Worm (Caenorhabditis elegans) whole organism, midembryonic: ENCODE data around the gene rpl-37.
A peak's percentile ranks its signal among the peaks of the same experiment; 100 is the strongest.

ENCODE experiments used
- T22C8.4 ChIP-seq: fragments of 200-800 bp; sonication (Bioruptor generic); IDR thresholded peaks from 2 replicates; pipeline ENCODE4 v1.3.6; 2022; ENCODE audit warnings: missing genetic modification characterization, missing compliant biosample characterization
- cog-1 ChIP-seq: sonication (generic microtip); optimal IDR thresholded peaks from 2 replicates; lab custom pipeline; 2016; ENCODE audit warnings: missing genetic modification characterization, missing compliant biosample characterization
- flt-1 ChIP-seq: fragments of 200-800 bp; sonication (Bioruptor generic); IDR thresholded peaks from 2 replicates; pipeline ENCODE4 v1.3.6; 2022; ENCODE audit warnings: missing genetic modification characterization, missing compliant biosample characterization
- klf-2 ChIP-seq: fragments of 200-800 bp; sonication (Bioruptor generic); conservative IDR thresholded peaks from 2 replicates; pipeline ENCODE4 v1.3.6; 2022; ENCODE audit warnings: missing genetic modification reagents, missing genetic modification characterization, missing compliant biosample characterization
- med-1 ChIP-seq: sonication (generic microtip); optimal IDR thresholded peaks from 2 replicates; lab custom pipeline; 2017; ENCODE audit warnings: missing genetic modification characterization, mild to moderate bottlenecking, missing compliant biosample characterization, antibody characterized with exemption, missing genetic modification reagents; ENCODE audit not compliant: insufficient read depth
- ref-1 ChIP-seq: fragments of 200-800 bp; sonication (Bioruptor generic); conservative IDR thresholded peaks from 2 replicates; pipeline ENCODE4 v1.3.6; 2022; ENCODE audit warnings: missing genetic modification reagents, missing genetic modification characterization, missing compliant biosample characterization
- tab-1 ChIP-seq: fragments of 200-800 bp; sonication (Bioruptor generic); IDR thresholded peaks from 2 replicates; pipeline ENCODE4 v1.3.6; 2022; ENCODE audit warnings: missing genetic modification characterization, missing compliant biosample characterization
- ztf-23 ChIP-seq: fragments of 200-800 bp; sonication (Bioruptor generic); IDR thresholded peaks from 2 replicates; pipeline ENCODE4 v1.3.6; 2022; ENCODE audit warnings: missing genetic modification reagents, missing genetic modification characterization, missing compliant biosample characterization
- ztf-29 ChIP-seq: fragments of 200-800 bp; sonication (Bioruptor generic); IDR thresholded peaks from 2 replicates; pipeline ENCODE4 v1.3.6; 2022; ENCODE audit warnings: missing genetic modification reagents, missing genetic modification characterization, missing compliant biosample characterization

rpl-37 gene

DNA sequence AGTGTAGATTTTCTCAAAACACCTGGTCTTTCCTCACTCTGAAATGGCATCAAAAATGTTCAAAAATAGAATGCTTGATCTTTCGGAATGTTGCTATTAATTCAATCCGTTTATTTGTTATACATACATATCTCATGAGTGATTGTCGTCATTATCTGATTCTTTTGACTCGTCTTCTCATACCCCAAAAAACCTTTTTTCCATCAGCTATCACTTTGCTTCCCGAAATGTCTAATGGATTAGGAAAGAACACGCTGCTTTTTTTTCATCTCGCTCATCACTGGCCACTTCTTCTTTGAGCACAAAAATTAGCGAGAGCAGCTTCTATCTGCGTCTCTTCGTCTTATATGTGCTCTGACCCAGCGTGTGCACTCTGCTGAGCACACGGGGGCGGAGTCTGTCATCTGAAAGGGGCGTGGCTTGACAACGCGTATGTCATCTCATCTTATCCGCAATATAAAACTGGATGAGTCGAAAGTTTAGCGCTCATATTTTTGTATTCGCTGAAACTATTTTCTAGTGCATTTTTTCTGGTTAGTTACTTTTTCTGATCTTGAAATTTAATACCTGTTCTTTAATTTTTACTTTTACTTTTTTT is 36.4 kb downstream of the rpl-37 start:
- no peak for TF ChIP-seq klf-2 (GFP tag; lab: Robert Waterston, UW)
- TF ChIP-seq cog-1 (tag; lab: Kevin White, UChicago) = no peak
- no peak for TF ChIP-seq flt-1
- TF ChIP-seq ztf-23 (GFP tag; lab: Robert Waterston, UW) = no peak
- no peak for TF ChIP-seq T22C8.4 (GFP tag; lab: Robert Waterston, UW)
- no peak for TF ChIP-seq ref-1
- no peak for TF ChIP-seq tab-1
- TF ChIP-seq ztf-29 (GFP tag; lab: Robert Waterston, UW) = no peak
- no peak for TF ChIP-seq med-1 (GFP tag; lab: Kevin White, UChicago)

ce11 chrIII:3566785-3567184 is 38.3 kb downstream of the rpl-37 start:
- TF ChIP-seq ztf-29 (GFP tag; lab: Robert Waterston, UW) = no peak
- 0 out of 2 replicates have a peak, but pooled peaks have one; percentile 35 for TF ChIP-seq flt-1

- TF ChIP-seq ztf-23 (GFP tag; lab: Robert Waterston, UW) (no peak), klf-2 (GFP tag; lab: Robert Waterston, UW) (no peak), cog-1 (tag; lab: Kevin White, UChicago) (no peak), tab-1 (no peak), med-1 (GFP tag; lab: Kevin White, UChicago) (no peak), flt-1 (no peak), ztf-29 (GFP tag; lab: Robert Waterston, UW) (no peak)
Observed at ce11 chrIII:3569763-3570162, 41.3 kb downstream of the rpl-37 start.

- TF ChIP-seq med-1 (GFP tag; lab: Kevin White, UChicago) = no peak
Observed at ce11 chrIII:3571371-3571902, 43.0 kb downstream of the rpl-37 start.

ce11 chrIII:3573281-3573680 is 44.8 kb downstream of the rpl-37 start, which contains the start of gene nhr-6:
Gene nhr-6 (plus strand): TSS chrIII:3573581.
- TF ChIP-seq flt-1 = no peak
